Worm (Caenorhabditis elegans) whole organism, midembryonic: ENCODE data around the gene alkb-7.
A peak's percentile ranks its signal among the peaks of the same experiment; 100 is the strongest.

Experiments used
- T22C8.4 ChIP-seq: fragments of 200-800 bp; sonication (Bioruptor generic); IDR thresholded peaks from 2 replicates; pipeline ENCODE4 v1.3.6; 2022; ENCODE audit warnings: missing genetic modification characterization, missing compliant biosample characterization
- cog-1 ChIP-seq: sonication (generic microtip); optimal IDR thresholded peaks from 2 replicates; lab custom pipeline; 2016; ENCODE audit warnings: missing genetic modification characterization, missing compliant biosample characterization
- flt-1 ChIP-seq: fragments of 200-800 bp; sonication (Bioruptor generic); IDR thresholded peaks from 2 replicates; pipeline ENCODE4 v1.3.6; 2022; ENCODE audit warnings: missing genetic modification characterization, missing compliant biosample characterization
- klf-2 ChIP-seq: fragments of 200-800 bp; sonication (Bioruptor generic); conservative IDR thresholded peaks from 2 replicates; pipeline ENCODE4 v1.3.6; 2022; ENCODE audit warnings: missing genetic modification reagents, missing genetic modification characterization, missing compliant biosample characterization
- med-1 ChIP-seq: sonication (generic microtip); optimal IDR thresholded peaks from 2 replicates; lab custom pipeline; 2017; ENCODE audit warnings: missing genetic modification characterization, mild to moderate bottlenecking, missing compliant biosample characterization, antibody characterized with exemption, missing genetic modification reagents; ENCODE audit not compliant: insufficient read depth
- ref-1 ChIP-seq: fragments of 200-800 bp; sonication (Bioruptor generic); conservative IDR thresholded peaks from 2 replicates; pipeline ENCODE4 v1.3.6; 2022; ENCODE audit warnings: missing genetic modification reagents, missing genetic modification characterization, missing compliant biosample characterization
- tab-1 ChIP-seq: fragments of 200-800 bp; sonication (Bioruptor generic); IDR thresholded peaks from 2 replicates; pipeline ENCODE4 v1.3.6; 2022; ENCODE audit warnings: missing genetic modification characterization, missing compliant biosample characterization
- ztf-23 ChIP-seq: fragments of 200-800 bp; sonication (Bioruptor generic); IDR thresholded peaks from 2 replicates; pipeline ENCODE4 v1.3.6; 2022; ENCODE audit warnings: missing genetic modification reagents, missing genetic modification characterization, missing compliant biosample characterization
- ztf-29 ChIP-seq: fragments of 200-800 bp; sonication (Bioruptor generic); IDR thresholded peaks from 2 replicates; pipeline ENCODE4 v1.3.6; 2022; ENCODE audit warnings: missing genetic modification reagents, missing genetic modification characterization, missing compliant biosample characterization

alkb-7 gene

ce11 chrII:12810709-12811108 is 22.8 kb upstream of the alkb-7 start, which contains the start of gene Y46G5A.20:
Y46G5A.20 (plus strand) TSS chrII:12811009.
- TF ChIP-seq med-1 (GFP tag; lab: Kevin White, UChicago): no peak
- no peak for TF ChIP-seq ztf-29 (GFP tag; lab: Robert Waterston, UW)

- TF ChIP-seq ref-1 (GFP tag; lab: Robert Waterston, UW): no peak
- TF ChIP-seq flt-1 (GFP tag; lab: Robert Waterston, UW): no peak
- TF ChIP-seq cog-1 (tag; lab: Kevin White, UChicago): no peak
- TF ChIP-seq med-1 (GFP tag; lab: Kevin White, UChicago): no peak
- TF ChIP-seq T22C8.4 (GFP tag; lab: Robert Waterston, UW): no peak
- TF ChIP-seq ztf-29 (GFP tag; lab: Robert Waterston, UW): no peak
- no peak for TF ChIP-seq tab-1 (GFP tag; lab: Robert Waterston, UW)
- TF ChIP-seq ztf-23 (GFP tag; lab: Robert Waterston, UW): no peak
- TF ChIP-seq klf-2 (GFP tag; lab: Robert Waterston, UW): no peak
These were observed 21.8 kb upstream of the alkb-7 start for ce11 chrII:12809725-12810124.

- TF ChIP-seq med-1 (GFP tag; lab: Kevin White, UChicago) (no peak), ztf-29 (GFP tag; lab: Robert Waterston, UW) (no peak), ref-1 (GFP tag; lab: Robert Waterston, UW) (no peak), T22C8.4 (GFP tag; lab: Robert Waterston, UW) (no peak), klf-2 (GFP tag; lab: Robert Waterston, UW) (no peak), ztf-23 (GFP tag; lab: Robert Waterston, UW) (no peak), cog-1 (tag; lab: Kevin White, UChicago) (no peak), tab-1 (GFP tag; lab: Robert Waterston, UW) (no peak), flt-1 (GFP tag; lab: Robert Waterston, UW) (no peak)
These were observed 20.8 kb upstream of the alkb-7 start for ce11 chrII:12808746-12809145.

- TF ChIP-seq tab-1 (GFP tag; lab: Robert Waterston, UW) (no peak), cog-1 (tag; lab: Kevin White, UChicago) (no peak), ztf-23 (GFP tag; lab: Robert Waterston, UW) (no peak), klf-2 (GFP tag; lab: Robert Waterston, UW) (no peak), med-1 (GFP tag; lab: Kevin White, UChicago) (no peak)
These were observed 18.7 kb upstream of the alkb-7 start, which contains the start of gene spds-1 for ce11 chrII:12806602-12807182. spds-1 (plus strand) TSS chrII:12806899.

- TF ChIP-seq T22C8.4 (GFP tag; lab: Robert Waterston, UW): no peak
- TF ChIP-seq cog-1 (tag; lab: Kevin White, UChicago): no peak
- no peak for TF ChIP-seq klf-2 (GFP tag; lab: Robert Waterston, UW)
- TF ChIP-seq tab-1 (GFP tag; lab: Robert Waterston, UW): no peak
- TF ChIP-seq flt-1 (GFP tag; lab: Robert Waterston, UW): no peak
- no peak for TF ChIP-seq ztf-29 (GFP tag; lab: Robert Waterston, UW)
- TF ChIP-seq ztf-23 (GFP tag; lab: Robert Waterston, UW): no peak
- no peak for TF ChIP-seq ref-1 (GFP tag; lab: Robert Waterston, UW)
- TF ChIP-seq med-1 (GFP tag; lab: Kevin White, UChicago): no peak
These were observed 17.9 kb upstream of the alkb-7 start for ce11 chrII:12805765-12806384.

- TF ChIP-seq tab-1 (GFP tag; lab: Robert Waterston, UW) (no peak), T22C8.4 (GFP tag; lab: Robert Waterston, UW) (peak; percentile 47; the same call in 1 of the 2 replicates)
These were observed 17.2 kb upstream of the alkb-7 start, which contains the start of the genes Y46G5A.18 and Y46G5A.47 for ce11 chrII:12805161-12805560. Y46G5A.18 (minus strand) TSS chrII:12805261. Y46G5A.47 (minus strand) TSS chrII:12805306.

- TF ChIP-seq T22C8.4 (GFP tag; lab: Robert Waterston, UW) (no peak), ref-1 (GFP tag; lab: Robert Waterston, UW) (no peak), ztf-23 (GFP tag; lab: Robert Waterston, UW) (no peak), med-1 (GFP tag; lab: Kevin White, UChicago) (no peak), klf-2 (GFP tag; lab: Robert Waterston, UW) (no peak), flt-1 (GFP tag; lab: Robert Waterston, UW) (no peak), cog-1 (tag; lab: Kevin White, UChicago) (no peak), tab-1 (GFP tag; lab: Robert Waterston, UW) (no peak)
These were observed 12.1 kb upstream of the alkb-7 start for ce11 chrII:12799927-12800522.

- no peak for TF ChIP-seq klf-2 (GFP tag; lab: Robert Waterston, UW)
- TF ChIP-seq ztf-29 (GFP tag; lab: Robert Waterston, UW): no peak
- peak; percentile 25; the same call in 1 of the 2 replicates for TF ChIP-seq flt-1 (GFP tag; lab: Robert Waterston, UW)
- 0 out of 2 replicates have a peak, but pooled peaks have one; percentile 8 for TF ChIP-seq ztf-23 (GFP tag; lab: Robert Waterston, UW)
These were observed 11.4 kb upstream of the alkb-7 start for ce11 chrII:12799364-12799763.

- TF ChIP-seq ref-1 (GFP tag; lab: Robert Waterston, UW) (no peak), cog-1 (tag; lab: Kevin White, UChicago) (peak; percentile 54), ztf-29 (GFP tag; lab: Robert Waterston, UW) (no peak), T22C8.4 (GFP tag; lab: Robert Waterston, UW) (no peak), med-1 (GFP tag; lab: Kevin White, UChicago) (no peak), flt-1 (GFP tag; lab: Robert Waterston, UW) (peak; percentile 64), ztf-23 (GFP tag; lab: Robert Waterston, UW) (no peak), tab-1 (GFP tag; lab: Robert Waterston, UW) (no peak), klf-2 (GFP tag; lab: Robert Waterston, UW) (no peak)
These were observed 10.9 kb upstream of the alkb-7 start for ce11 chrII:12798814-12799213.
